Worm (Caenorhabditis elegans): ENCODE data around the gene flp-6.

DNA sequence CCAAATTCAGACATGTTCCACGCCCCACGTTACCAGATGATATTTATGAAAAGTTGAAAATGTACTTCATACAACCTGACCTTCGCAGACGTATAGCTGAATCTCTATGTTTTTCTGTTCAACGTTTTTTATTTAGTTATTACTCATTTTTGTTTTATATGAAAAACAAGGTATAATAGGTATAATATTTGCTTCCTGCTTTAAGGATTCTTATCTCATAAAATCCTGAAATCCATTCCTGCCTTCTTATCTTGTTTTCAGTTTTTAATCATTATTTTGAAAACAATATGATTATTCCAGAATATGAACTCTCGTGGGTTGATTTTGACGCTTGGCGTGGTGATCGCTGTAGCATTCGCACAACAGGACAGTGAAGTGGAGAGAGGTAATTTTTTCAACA lies at the start of gene flp-6:
- no peak for TF ChIP-seq nfya-1 (tag; optimal IDR thresholded peaks at IDR 0.05; ENCODE audit: borderline replicate concordance, insufficient read depth)
- no peak for TF ChIP-seq ama-1 (optimal IDR thresholded peaks at IDR 0.05)
- TF ChIP-seq ama-1 (GFP tag; optimal IDR thresholded peaks at IDR 0.05), result no peak
- no peak for TF ChIP-seq F49E8.2 (tag; optimal IDR thresholded peaks at IDR 0.05; ENCODE audit: insufficient read depth)
- no peak for TF ChIP-seq nfya-2 (GFP tag; IDR thresholded peaks at IDR 0.05)
- no peak for TF ChIP-seq attf-5 (GFP tag; optimal IDR thresholded peaks at IDR 0.05)
- TF ChIP-seq cebp-2 (GFP tag; IDR thresholded peaks at IDR 0.05), result no peak
